Fruit fly (Drosophila melanogaster) S2 (cell line): ENCODE data around the gene Exn.

Source experiments
- CG8478 ChIP-seq: fragments of >200 bp; optimal IDR thresholded peaks from 2 replicates; lab custom pipeline; 2018
- CTCF ChIP-seq, 2 experiments: fragments of >200 bp; optimal IDR thresholded peaks; 2 replicates each; lab custom pipeline; 2018

dm6 chr3L:17027310-17027709 is 57.5 kb downstream of the Exn start, which contains the start of gene CG7730:
- TF ChIP-seq CG8478 (lab: Kevin White, UChicago) (no peak), CTCF (optimal IDR thresholded peaks at IDR 0.05; lab: Kevin White, UChicago) (no peak)
